Fruit fly (Drosophila melanogaster): Measurements from ENCODE around the gene CG13856.
A peak's percentile ranks its signal among the peaks of the same experiment; 100 is the strongest.

- peak; percentile 92 for TF ChIP-seq Hr4 (GFP tag; optimal IDR thresholded peaks at IDR 0.05)
- TF ChIP-seq dac (GFP tag; optimal IDR thresholded peaks at IDR 0.05), result peak; percentile 72
- peak; percentile 83 for TF ChIP-seq Gug (GFP tag; IDR thresholded peaks at IDR 0.05)
- peak; percentile 67 for TF ChIP-seq CG6276 (GFP tag; optimal IDR thresholded peaks at IDR 0.05)
- peak; percentile 88 for TF ChIP-seq CG11294 (GFP tag; IDR thresholded peaks at IDR 0.05)
- TF ChIP-seq CG1621 (tag; optimal IDR thresholded peaks at IDR 0.05), result peak; percentile 47
Measured at dm6 chr3R:22362218-22362907, 40.1 kb upstream of the CG13856 start, which contains the start of the genes JMJD6, CG7071 and Muted.
